Worm (Caenorhabditis elegans) whole organism, L3 larva: Measurements from ENCODE around the gene C01G12.3.

Source experiments
- ceh-16 ChIP-seq: sonication (generic microtip); optimal IDR thresholded peaks from 2 replicates; lab custom pipeline; 2017; ENCODE audit warnings: missing biosample characterization, missing genetic modification characterization
- daf-12 ChIP-seq: fragments of 150-350 bp; optimal IDR thresholded peaks from 2 replicates; lab custom pipeline; 2014; ENCODE audit warnings: missing biosample characterization, missing genetic modification reagents, missing genetic modification characterization
- elt-1 ChIP-seq: fragments of 150-350 bp; optimal IDR thresholded peaks from 2 replicates; lab custom pipeline; 2014; ENCODE audit warnings: missing biosample characterization, missing genetic modification characterization
- elt-3 ChIP-seq, 3 experiments: fragments of 150-350 bp in 1 of 3; sonication (generic microtip) in 2 of 3; optimal IDR thresholded peaks; 2 replicates in 2 of 3; 4 replicates in 1 of 3; lab custom pipeline; 2014 to 2017; ENCODE audit warnings: missing biosample characterization in 3 of 3, missing genetic modification characterization in 3 of 3
- lsy-12 ChIP-seq: sonication (generic microtip); optimal IDR thresholded peaks from 2 replicates; lab custom pipeline; 2016; ENCODE audit warnings: mild to moderate bottlenecking, missing genetic modification characterization, missing compliant biosample characterization
- nhr-77 ChIP-seq: fragments of 150-350 bp; optimal IDR thresholded peaks from 2 replicates; lab custom pipeline; 2014; ENCODE audit warnings: missing biosample characterization, missing genetic modification characterization
- skn-1 ChIP-seq: fragments of 150-350 bp; optimal IDR thresholded peaks from 2 replicates; lab custom pipeline; 2014; ENCODE audit warnings: missing biosample characterization, missing genetic modification characterization
- unc-62 ChIP-seq: fragments of 150-350 bp; sonication (generic microtip); optimal IDR thresholded peaks from 4 replicates; lab custom pipeline; 2014; ENCODE audit warnings: missing biosample characterization, missing genetic modification reagents, missing genetic modification characterization

ce11 chrII:14599933-14600630 lies 18.0 kb upstream of the C01G12.3 start:
- TF ChIP-seq lsy-12 (tag; lab: Kevin White, UChicago) (no peak), elt-1 (tag; lab: Kevin White, UChicago) (peak; percentile 48), elt-3 (tag; optimal IDR thresholded peaks at IDR 0.05; lab: Kevin White, UChicago) (no peak), unc-62 (no peak), daf-12 (tag; lab: Kevin White, UChicago) (no peak), skn-1 (tag; lab: Kevin White, UChicago) (no peak), ceh-16 (no peak), nhr-77 (tag; lab: Kevin White, UChicago) (no peak)
